Fruit fly (Drosophila melanogaster): ENCODE results near the gene dally.

dally gene

DNA sequence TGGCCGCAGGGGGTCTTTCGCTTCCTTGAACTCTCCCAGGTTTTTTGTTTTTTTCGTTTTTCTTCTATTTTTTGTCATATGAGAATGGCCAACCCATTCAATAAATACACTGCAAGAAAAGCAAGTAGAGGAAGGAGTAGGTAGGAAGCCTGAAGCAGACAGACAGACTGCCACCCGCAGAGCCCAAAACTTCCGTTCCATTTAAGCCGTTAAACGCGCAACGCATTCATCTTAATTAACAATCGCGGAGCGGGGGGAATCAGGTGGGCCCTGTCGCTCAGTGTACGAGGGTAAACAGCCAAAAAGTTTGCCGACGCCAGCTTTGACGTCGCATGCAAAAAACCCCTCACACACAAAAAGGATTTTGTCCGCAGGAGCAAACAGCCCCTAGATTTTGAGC lies 25.6 kb downstream of the dally start:
- TF ChIP-seq CG7101 (tag; optimal IDR thresholded peaks at IDR 0.05): no peak
- no peak for TF ChIP-seq toe (GFP tag; optimal IDR thresholded peaks at IDR 0.05)
- no peak for TF ChIP-seq Hr96 (GFP tag; optimal IDR thresholded peaks at IDR 0.05)
- no peak for TF ChIP-seq CG5204 (GFP tag; optimal IDR thresholded peaks at IDR 0.05)
- no peak for TF ChIP-seq Mnt (GFP tag; optimal IDR thresholded peaks at IDR 0.05)
- TF ChIP-seq cnc (optimal IDR thresholded peaks at IDR 0.05): no peak
- TF ChIP-seq kay (GFP tag; ENCODE audit: borderline replicate concordance): no peak
- TF ChIP-seq ovo (GFP tag; optimal IDR thresholded peaks at IDR 0.05): no peak
- TF ChIP-seq cic (GFP tag; optimal IDR thresholded peaks at IDR 0.05): no peak
- no peak for TF ChIP-seq Clk (GFP tag; optimal IDR thresholded peaks at IDR 0.05)
- TF ChIP-seq Crg-1 (GFP tag; optimal IDR thresholded peaks at IDR 0.05): no peak
- TF ChIP-seq CG11617 (GFP tag; optimal IDR thresholded peaks at IDR 0.05): no peak
- TF ChIP-seq CG12768 (GFP tag; optimal IDR thresholded peaks at IDR 0.05): no peak
- no peak for TF ChIP-seq CG14711 (tag; optimal IDR thresholded peaks at IDR 0.05)
- no peak for TF ChIP-seq tj (GFP tag; optimal IDR thresholded peaks at IDR 0.05)
- no peak for TF ChIP-seq bab1 (GFP tag; optimal IDR thresholded peaks at IDR 0.05)
- no peak for TF ChIP-seq CG1620 (GFP tag; optimal IDR thresholded peaks at IDR 0.05)
- no peak for TF ChIP-seq pad (GFP tag; optimal IDR thresholded peaks at IDR 0.05)
- TF ChIP-seq CG7045 (GFP tag; optimal IDR thresholded peaks at IDR 0.05): no peak

DNA sequence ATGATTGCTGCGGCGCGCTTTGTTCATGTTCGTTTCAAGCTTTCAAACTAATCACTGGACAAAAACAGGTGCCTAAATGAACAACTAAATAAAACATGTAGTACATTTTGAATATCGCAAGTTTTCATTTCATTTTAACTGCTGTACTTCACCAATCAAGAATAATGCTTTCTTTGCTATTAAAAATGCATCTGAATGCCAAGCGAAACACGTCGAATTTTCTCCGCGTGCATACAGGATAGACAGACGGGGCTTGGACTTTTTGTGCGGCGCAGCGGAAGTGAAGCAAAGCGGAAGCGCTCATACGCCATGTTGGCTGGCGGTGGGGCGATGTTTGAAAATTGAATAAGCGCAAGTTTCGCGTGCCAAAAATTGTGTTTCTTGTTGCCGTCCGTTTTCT lies 26.1 kb downstream of the dally start:
- TF ChIP-seq tj (GFP tag; optimal IDR thresholded peaks at IDR 0.05) (no peak), toe (GFP tag; optimal IDR thresholded peaks at IDR 0.05) (no peak)

DNA sequence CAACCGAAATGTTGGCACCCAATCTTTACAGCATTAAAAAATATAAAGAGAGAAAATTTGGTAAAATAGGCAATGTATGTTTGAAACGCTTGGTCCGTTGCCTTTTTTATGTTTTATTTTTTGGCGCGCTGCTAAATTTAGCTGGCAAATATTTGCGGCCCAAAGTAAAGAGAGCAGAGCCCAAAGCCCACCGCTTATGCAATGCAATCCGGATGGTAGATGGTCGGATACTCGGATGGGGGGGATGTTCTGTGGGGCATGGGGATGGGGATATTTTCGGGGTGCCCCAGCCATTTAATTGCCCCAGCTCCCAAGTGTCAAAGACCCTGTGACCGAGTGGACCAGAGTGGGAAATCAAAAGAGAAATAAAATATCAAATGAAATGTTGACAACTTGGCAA lies 28.0 kb downstream of the dally start:
- TF ChIP-seq tj (GFP tag; optimal IDR thresholded peaks at IDR 0.05): no peak
- TF ChIP-seq CG7045 (GFP tag; optimal IDR thresholded peaks at IDR 0.05): no peak
- TF ChIP-seq toe (GFP tag; optimal IDR thresholded peaks at IDR 0.05): no peak
- TF ChIP-seq CG11617 (GFP tag; optimal IDR thresholded peaks at IDR 0.05): no peak
- TF ChIP-seq Hr96 (GFP tag; optimal IDR thresholded peaks at IDR 0.05): no peak
- no peak for TF ChIP-seq Mnt (GFP tag; optimal IDR thresholded peaks at IDR 0.05)
- TF ChIP-seq Clk (GFP tag; optimal IDR thresholded peaks at IDR 0.05): no peak
- no peak for TF ChIP-seq cic (GFP tag; optimal IDR thresholded peaks at IDR 0.05)
- TF ChIP-seq kay (GFP tag; ENCODE audit: borderline replicate concordance): no peak
- TF ChIP-seq Crg-1 (GFP tag; optimal IDR thresholded peaks at IDR 0.05): no peak
- no peak for TF ChIP-seq pad (GFP tag; optimal IDR thresholded peaks at IDR 0.05)
- TF ChIP-seq cnc (optimal IDR thresholded peaks at IDR 0.05): no peak
- TF ChIP-seq bab1 (GFP tag; optimal IDR thresholded peaks at IDR 0.05): no peak
- TF ChIP-seq CG14711 (tag; optimal IDR thresholded peaks at IDR 0.05): no peak
- no peak for TF ChIP-seq CG1620 (GFP tag; optimal IDR thresholded peaks at IDR 0.05)
- no peak for TF ChIP-seq CG7101 (tag; optimal IDR thresholded peaks at IDR 0.05)

DNA sequence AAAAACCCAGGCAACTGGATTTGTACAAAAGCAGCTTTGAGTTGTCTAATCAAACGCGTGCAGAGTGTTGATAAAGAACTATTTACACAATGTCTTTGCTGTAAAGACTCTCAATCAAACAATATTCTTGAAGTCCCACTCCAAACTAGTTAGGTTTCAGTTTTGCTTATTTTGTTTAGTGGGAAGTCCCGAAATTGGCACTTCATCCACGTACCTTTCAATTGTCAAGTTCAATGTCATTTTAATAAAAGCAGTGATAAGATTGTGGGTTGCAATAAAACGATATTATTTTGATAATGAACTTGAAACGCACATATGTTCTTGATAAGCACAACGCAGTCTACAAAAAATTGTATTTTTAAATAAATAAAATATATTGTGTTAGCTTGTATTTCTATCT lies 29.6 kb downstream of the dally start:
- TF ChIP-seq CG14711 (tag; optimal IDR thresholded peaks at IDR 0.05) (no peak), toe (GFP tag; optimal IDR thresholded peaks at IDR 0.05) (no peak), Mnt (GFP tag; optimal IDR thresholded peaks at IDR 0.05) (no peak), CG5204 (GFP tag; optimal IDR thresholded peaks at IDR 0.05) (no peak), cnc (optimal IDR thresholded peaks at IDR 0.05) (no peak)

DNA sequence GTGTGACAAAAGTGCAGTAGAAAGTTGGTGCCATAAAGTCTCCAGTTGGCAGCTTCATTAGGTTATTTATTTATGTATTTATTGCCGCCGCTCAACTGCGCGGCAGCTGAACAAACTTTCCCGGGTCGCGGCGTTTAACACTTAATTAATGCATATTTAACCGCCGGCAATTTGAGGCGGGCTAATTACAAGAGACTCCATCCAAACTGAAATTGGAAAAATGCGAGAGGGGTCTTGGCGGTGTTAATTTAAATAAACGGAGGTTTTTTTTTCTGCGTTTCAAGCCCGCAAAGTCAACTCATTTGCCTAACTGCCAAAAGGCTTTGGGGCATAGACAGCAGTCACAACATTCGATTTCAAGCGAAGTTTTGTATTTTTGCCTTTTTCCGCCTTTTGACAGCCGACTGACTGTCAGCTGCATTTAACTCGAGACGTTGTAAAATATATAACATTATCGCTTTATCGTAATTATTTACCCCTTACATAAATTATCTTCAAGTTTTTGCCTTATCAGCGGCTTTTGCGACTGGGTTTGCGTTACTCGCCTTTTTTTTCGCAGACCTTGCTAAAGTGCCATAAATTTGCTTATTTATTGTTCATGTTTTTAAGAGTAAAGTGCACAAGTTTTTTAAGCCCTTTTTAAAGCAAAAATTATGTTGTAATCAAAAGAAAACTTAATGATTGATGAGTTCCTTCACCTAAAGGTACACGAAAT lies 30.5 kb downstream of the dally start:
- TF ChIP-seq CG14711 (tag; optimal IDR thresholded peaks at IDR 0.05): no peak
- TF ChIP-seq tj (GFP tag; optimal IDR thresholded peaks at IDR 0.05): peak; percentile 97

DNA sequence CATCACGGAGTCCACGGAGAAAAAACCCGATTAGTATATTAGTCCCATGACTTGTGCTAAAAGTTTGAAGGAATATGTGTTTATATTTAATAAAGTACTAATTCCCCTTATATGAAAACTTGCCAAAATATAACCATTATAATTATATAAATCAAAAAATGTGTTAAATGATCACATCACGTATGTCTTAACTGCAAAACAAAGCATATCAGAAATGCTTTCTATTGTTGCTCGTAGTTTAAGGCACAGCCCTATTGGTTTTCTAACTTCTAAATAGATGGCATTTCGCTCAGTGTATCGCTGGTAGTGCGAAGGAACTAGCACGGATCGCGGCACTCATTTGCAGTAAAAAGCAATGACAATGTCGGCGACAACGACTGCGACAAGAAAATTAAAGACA lies 32.6 kb downstream of the dally start:
- no peak for TF ChIP-seq kay (GFP tag; ENCODE audit: borderline replicate concordance)
- no peak for TF ChIP-seq Hr96 (GFP tag; optimal IDR thresholded peaks at IDR 0.05)
- TF ChIP-seq tj (GFP tag; optimal IDR thresholded peaks at IDR 0.05): no peak
- no peak for TF ChIP-seq bab1 (GFP tag; optimal IDR thresholded peaks at IDR 0.05)
- TF ChIP-seq Mnt (GFP tag; optimal IDR thresholded peaks at IDR 0.05): no peak
- TF ChIP-seq CG33017 (tag; optimal IDR thresholded peaks at IDR 0.05): no peak
- TF ChIP-seq CG1620 (GFP tag; optimal IDR thresholded peaks at IDR 0.05): no peak
- no peak for TF ChIP-seq ovo (GFP tag; optimal IDR thresholded peaks at IDR 0.05)
- TF ChIP-seq Clk (GFP tag; optimal IDR thresholded peaks at IDR 0.05): no peak
- TF ChIP-seq CG14711 (tag; optimal IDR thresholded peaks at IDR 0.05): no peak
- TF ChIP-seq CG7101 (tag; optimal IDR thresholded peaks at IDR 0.05): no peak
- TF ChIP-seq toe (GFP tag; optimal IDR thresholded peaks at IDR 0.05): no peak
- no peak for TF ChIP-seq cnc (optimal IDR thresholded peaks at IDR 0.05)
- no peak for TF ChIP-seq CG12768 (GFP tag; optimal IDR thresholded peaks at IDR 0.05)
- no peak for TF ChIP-seq CG5204 (GFP tag; optimal IDR thresholded peaks at IDR 0.05)
- TF ChIP-seq cic (GFP tag; optimal IDR thresholded peaks at IDR 0.05): no peak
- no peak for TF ChIP-seq CG11617 (GFP tag; optimal IDR thresholded peaks at IDR 0.05)
- no peak for TF ChIP-seq Crg-1 (GFP tag; optimal IDR thresholded peaks at IDR 0.05)
- no peak for TF ChIP-seq pad (GFP tag; optimal IDR thresholded peaks at IDR 0.05)

DNA sequence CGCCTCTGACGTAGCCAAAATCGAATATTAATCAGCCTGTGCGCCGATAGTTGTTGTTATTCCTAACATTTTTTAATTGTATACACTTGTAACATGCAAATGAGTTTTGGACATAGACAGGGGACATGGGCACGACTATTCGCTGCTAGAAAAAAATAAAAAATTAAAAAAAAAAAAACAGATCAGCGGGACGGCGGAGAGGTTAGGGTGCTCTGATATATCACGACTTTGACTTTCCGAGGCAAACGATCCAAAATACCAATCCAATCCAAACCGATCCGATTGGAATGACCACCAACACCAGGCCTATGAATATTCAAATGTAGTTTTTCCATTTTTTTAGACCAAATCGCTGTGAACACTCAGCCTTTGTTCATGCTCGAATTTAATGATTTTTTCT lies 33.4 kb downstream of the dally start:
- TF ChIP-seq kay (GFP tag; ENCODE audit: borderline replicate concordance) (no peak), ovo (GFP tag; optimal IDR thresholded peaks at IDR 0.05) (no peak), cic (GFP tag; optimal IDR thresholded peaks at IDR 0.05) (no peak), cnc (optimal IDR thresholded peaks at IDR 0.05) (no peak), CG1620 (GFP tag; optimal IDR thresholded peaks at IDR 0.05) (no peak), Clk (GFP tag; optimal IDR thresholded peaks at IDR 0.05) (no peak), tj (GFP tag; optimal IDR thresholded peaks at IDR 0.05) (no peak), CG5204 (GFP tag; optimal IDR thresholded peaks at IDR 0.05) (no peak), CG7101 (tag; optimal IDR thresholded peaks at IDR 0.05) (no peak), CG33017 (tag; optimal IDR thresholded peaks at IDR 0.05) (no peak)

Data from whole organism, adult.